Fruit fly (Drosophila melanogaster) whole organism, prepupa: ENCODE results near the gene CG43901.

Experiments used
- Blimp-1 ChIP-seq: fragments of 200-800 bp; sonication (Bioruptor generic); optimal IDR thresholded peaks from 3 replicates; lab custom pipeline; 2017; ENCODE audit warnings: missing biosample characterization, missing genetic modification characterization, mild to moderate bottlenecking, moderate library complexity, missing genetic modification reagents
- CG10669 ChIP-seq: fragments of 200-800 bp; sonication (Bioruptor generic); optimal IDR thresholded peaks from 3 replicates; lab custom pipeline; 2018; ENCODE audit warnings: missing biosample characterization, mild to moderate bottlenecking, missing genetic modification characterization, moderate library complexity
- CG1621 ChIP-seq: fragments of 200-800 bp; sonication (Bioruptor generic); optimal IDR thresholded peaks from 3 replicates; lab custom pipeline; 2018; ENCODE audit warnings: missing biosample characterization, mild to moderate bottlenecking, missing genetic modification characterization
- CG16779 ChIP-seq: fragments of 200-800 bp; sonication (Bioruptor generic); optimal IDR thresholded peaks from 3 replicates; lab custom pipeline; 2017; ENCODE audit warnings: missing biosample characterization, mild to moderate bottlenecking, missing genetic modification characterization
- CG8319 ChIP-seq: fragments of 200-800 bp; sonication (Bioruptor generic); optimal IDR thresholded peaks from 3 replicates; lab custom pipeline; 2016; ENCODE audit warnings: missing biosample characterization, missing genetic modification characterization
- Sox102F ChIP-seq: fragments of 200-800 bp; sonication (Bioruptor generic); optimal IDR thresholded peaks from 2 replicates; lab custom pipeline; 2016; ENCODE audit warnings: missing biosample characterization, mild to moderate bottlenecking, missing genetic modification characterization
- eg ChIP-seq: fragments of 200-800 bp; sonication (Bioruptor generic); IDR thresholded peaks from 3 replicates; pipeline ENCODE4 v1.3.6; 2022; ENCODE audit warnings: missing biosample characterization, missing genetic modification characterization
- salr ChIP-seq, 2 experiments: fragments of 200-800 bp; sonication (Bioruptor generic); optimal IDR thresholded peaks; 3 replicates each; lab custom pipeline; 2016 to 2018; ENCODE audit warnings: missing biosample characterization in 2 of 2, missing genetic modification characterization in 2 of 2, mild to moderate bottlenecking in 1 of 2

dm6 chrX:10933776-10934175 lies 28.2 kb downstream of the CG43901 start:
- TF ChIP-seq Blimp-1 (GFP tag; lab: Kevin White, UChicago) (no peak), Sox102F (no peak), eg (peak; percentile 64), CG16779 (tag; lab: Kevin White, UChicago) (no peak), salr (GFP tag; optimal IDR thresholded peaks at IDR 0.05; lab: Kevin White, UChicago) (no peak), CG8319 (GFP tag; lab: Kevin White, UChicago) (no peak), CG1621 (tag; lab: Kevin White, UChicago) (no peak), CG10669 (GFP tag; lab: Kevin White, UChicago) (no peak)
